Fruit fly (Drosophila melanogaster): ENCODE data around the gene sgg.

Gene sgg

dm6 chrX:2593753-2594096, 40.0 kb upstream of the sgg start (continued):
- peak; percentile 79 for TF ChIP-seq CG16815 (GFP tag; optimal IDR thresholded peaks at IDR 0.05)
- TF ChIP-seq bab2 (GFP tag; optimal IDR thresholded peaks at IDR 0.05), result peak; percentile 90
- peak; percentile 73 for TF ChIP-seq sd (tag; optimal IDR thresholded peaks at IDR 0.05)
- no peak for TF ChIP-seq inv (GFP tag; IDR thresholded peaks at IDR 0.05; ENCODE audit: partially characterized antibody)
- TF ChIP-seq CG13624 (GFP tag; optimal IDR thresholded peaks at IDR 0.05), result peak; percentile 94
- TF ChIP-seq nom (GFP tag; optimal IDR thresholded peaks at IDR 0.05), result peak; percentile 50
- TF ChIP-seq onecut (GFP tag; IDR thresholded peaks at IDR 0.05), result peak; percentile 80
- TF ChIP-seq CG32767 (GFP tag; IDR thresholded peaks at IDR 0.05), result peak; percentile 89
- peak; percentile 88 for TF ChIP-seq ase (GFP tag; IDR thresholded peaks at IDR 0.05)
- peak; percentile 93 for TF ChIP-seq BtbVII (GFP tag; optimal IDR thresholded peaks at IDR 0.05)
- peak; percentile 91 for TF ChIP-seq pb (GFP tag; optimal IDR thresholded peaks at IDR 0.05)
- TF ChIP-seq D19A (tag; optimal IDR thresholded peaks at IDR 0.05), result peak; percentile 78
- TF ChIP-seq mld (GFP tag; IDR thresholded peaks at IDR 0.05; ENCODE audit: partially characterized antibody), result no peak
- TF ChIP-seq sim (GFP tag; IDR thresholded peaks at IDR 0.05), result peak; percentile 75
- TF ChIP-seq klu (GFP tag; IDR thresholded peaks at IDR 0.05), result peak; percentile 87
- peak; percentile 94 for TF ChIP-seq gce (GFP tag; IDR thresholded peaks at IDR 0.05)
- peak; percentile 53 for TF ChIP-seq CG17802 (tag; optimal IDR thresholded peaks at IDR 0.05)
- peak; percentile 92 for TF ChIP-seq CG12219 (GFP tag; optimal IDR thresholded peaks at IDR 0.05)
- peak; percentile 57 for TF ChIP-seq p53 (GFP tag; optimal IDR thresholded peaks at IDR 0.05)
- no peak for TF ChIP-seq usp (GFP tag; optimal IDR thresholded peaks at IDR 0.05)
- peak; percentile 61 for TF ChIP-seq Sry-δ (GFP tag; optimal IDR thresholded peaks at IDR 0.05)
- peak; percentile 62 for TF ChIP-seq CG8281 (tag; optimal IDR thresholded peaks at IDR 0.05)
- TF ChIP-seq CG10147 (GFP tag; optimal IDR thresholded peaks at IDR 0.05), result peak; percentile 73
- TF ChIP-seq CG7556 (GFP tag; optimal IDR thresholded peaks at IDR 0.05), result peak; percentile 83
- TF ChIP-seq pfk (GFP tag; optimal IDR thresholded peaks at IDR 0.05), result no peak
- TF ChIP-seq CG3407 (GFP tag; optimal IDR thresholded peaks at IDR 0.05), result peak; percentile 63
- TF ChIP-seq Mes4 (GFP tag; optimal IDR thresholded peaks at IDR 0.05), result peak; percentile 64
- TF ChIP-seq CG18599 (GFP tag; optimal IDR thresholded peaks at IDR 0.05), result peak; percentile 97
- peak; percentile 79 for TF ChIP-seq dimm (GFP tag; IDR thresholded peaks at IDR 0.05)
- no peak for TF ChIP-seq h (optimal IDR thresholded peaks at IDR 0.05)
- TF ChIP-seq CG15601 (tag; optimal IDR thresholded peaks at IDR 0.05), result peak; percentile 25
- peak in 1 of 3 experiments; percentile 54 for TF ChIP-seq lola (GFP tag; optimal IDR thresholded peaks at IDR 0.05)
- TF ChIP-seq tll (GFP tag; optimal IDR thresholded peaks at IDR 0.05), result no peak
- peak; percentile 95 for TF ChIP-seq CG11247 (GFP tag; IDR thresholded peaks at IDR 0.05)
- peak; percentile 79 for TF ChIP-seq slou (GFP tag; optimal IDR thresholded peaks at IDR 0.05)

dm6 chrX:2603851-2604505, 29.8 kb upstream of the sgg start, which contains the start of the genes Klp3A and Zw10:
Gene Klp3A (minus strand): TSS chrX:2604052.
Gene Zw10 (plus strand): TSS chrX:2604197.
- peak; percentile 40 for TF ChIP-seq slbo (GFP tag; IDR thresholded peaks at IDR 0.05)
- no peak for TF ChIP-seq CG15269 (tag; optimal IDR thresholded peaks at IDR 0.05)
- no peak for TF ChIP-seq Dad (GFP tag; optimal IDR thresholded peaks at IDR 0.05)
- no peak for TF ChIP-seq gsb (GFP tag; IDR thresholded peaks at IDR 0.05)
- peak; percentile 70 for TF ChIP-seq Scr (GFP tag; IDR thresholded peaks at IDR 0.05; ENCODE audit: partially characterized antibody)
- TF ChIP-seq chm (GFP tag; IDR thresholded peaks at IDR 0.05), result no peak
- no peak for TF ChIP-seq CkIIα-i1 (GFP tag; IDR thresholded peaks at IDR 0.05)
- TF ChIP-seq HLH4C (GFP tag; IDR thresholded peaks at IDR 0.05; ENCODE audit: partially characterized antibody), result peak; percentile 86
- no peak for TF ChIP-seq tx (GFP tag; optimal IDR thresholded peaks at IDR 0.05)
- TF ChIP-seq ems (GFP tag; optimal IDR thresholded peaks at IDR 0.05), result no peak
- TF ChIP-seq CG4328 (GFP tag; optimal IDR thresholded peaks at IDR 0.05), result no peak
- no peak for TF ChIP-seq CG16815 (GFP tag; optimal IDR thresholded peaks at IDR 0.05)
- TF ChIP-seq Ets65A (GFP tag), result peak; percentile 81
- TF ChIP-seq fd96Cb (tag; optimal IDR thresholded peaks at IDR 0.05), result no peak
- TF ChIP-seq CG4854 (GFP tag; optimal IDR thresholded peaks at IDR 0.05), result no peak
- TF ChIP-seq dmrt11E (tag; optimal IDR thresholded peaks at IDR 0.05), result no peak
- TF ChIP-seq Dbx (GFP tag; IDR thresholded peaks at IDR 0.05), result no peak
- no peak for TF ChIP-seq scrt (GFP tag; optimal IDR thresholded peaks at IDR 0.05)

Data from whole organism, embryonic.